Worm (Caenorhabditis elegans) whole organism, L4 larva: ENCODE data around the gene kcnl-1.

Experiments used
- D1046.2 ChIP-seq: fragments of 200-800 bp; sonication (Bioruptor generic); IDR thresholded peaks from 2 replicates; pipeline ENCODE4 v1.3.6; 2022; ENCODE audit warnings: missing genetic modification characterization, missing compliant biosample characterization
- F26F4.8 ChIP-seq: fragments of 200-800 bp; sonication (Bioruptor generic); conservative IDR thresholded peaks from 2 replicates; pipeline ENCODE4 v1.3.6; 2022; ENCODE audit warnings: missing genetic modification characterization, missing compliant biosample characterization
- R02D3.7 ChIP-seq: fragments of 150-350 bp; sonication (generic microtip); optimal IDR thresholded peaks from 3 replicates; lab custom pipeline; 2014; ENCODE audit warnings: missing biosample characterization, missing genetic modification characterization
- T20F7.1 ChIP-seq: fragments of 200-800 bp; sonication (Bioruptor generic); optimal IDR thresholded peaks from 2 replicates; lab custom pipeline; 2018; ENCODE audit warnings: mild to moderate bottlenecking, missing genetic modification characterization, missing compliant biosample characterization
- T26A8.4 ChIP-seq: fragments of 200-800 bp; sonication (Bioruptor generic); IDR thresholded peaks from 2 replicates; pipeline ENCODE4 v1.3.6; 2022; ENCODE audit warnings: missing genetic modification characterization, missing compliant biosample characterization
- Y5F2A.4 ChIP-seq: fragments of 200-800 bp; sonication (Bioruptor generic); optimal IDR thresholded peaks from 2 replicates; lab custom pipeline; 2018; ENCODE audit warnings: mild to moderate bottlenecking, missing genetic modification characterization, missing compliant biosample characterization
- ZK337.2 ChIP-seq: fragments of 200-800 bp; sonication (Bioruptor generic); IDR thresholded peaks from 2 replicates; pipeline ENCODE4 v1.3.6; 2022; ENCODE audit warnings: missing genetic modification reagents, missing genetic modification characterization, missing compliant biosample characterization
- aha-1 ChIP-seq: fragments of 150-350 bp; peaks from one replicate; lab custom pipeline; 2014; ENCODE audit warnings: missing biosample characterization, missing genetic modification characterization
- attf-4 ChIP-seq: sonication (generic microtip); optimal IDR thresholded peaks from 3 replicates; lab custom pipeline; 2017; ENCODE audit warnings: missing biosample characterization, missing genetic modification characterization
- ceh-32 ChIP-seq: sonication (generic microtip); optimal IDR thresholded peaks from 2 replicates; lab custom pipeline; 2016; ENCODE audit warnings: mild to moderate bottlenecking, missing genetic modification characterization, missing compliant biosample characterization; ENCODE audit not compliant: poor library complexity
- ceh-44 ChIP-seq: fragments of 200-800 bp; sonication (Bioruptor generic); IDR thresholded peaks from 2 replicates; pipeline ENCODE4 v1.3.6; 2022; ENCODE audit warnings: missing genetic modification reagents, missing genetic modification characterization, missing compliant biosample characterization
- ces-1 ChIP-seq: fragments of 150-350 bp; sonication (generic microtip); optimal IDR thresholded peaks from 4 replicates; lab custom pipeline; 2014; ENCODE audit warnings: missing biosample characterization, missing genetic modification reagents, missing genetic modification characterization
- daf-12 ChIP-seq: fragments of 150-350 bp; optimal IDR thresholded peaks from 2 replicates; lab custom pipeline; 2014; ENCODE audit warnings: missing biosample characterization, missing genetic modification reagents, missing genetic modification characterization
- daf-16 ChIP-seq, 3 experiments: sonication (generic microtip); optimal IDR thresholded peaks; 2 replicates each; lab custom pipeline; 2016 to 2017; ENCODE audit warnings: missing genetic modification characterization in 3 of 3, missing genetic modification reagents in 3 of 3, mild to moderate bottlenecking in 2 of 3, missing compliant biosample characterization in 2 of 3, missing biosample characterization in 1 of 3, moderate library complexity in 1 of 3
- dmd-6 ChIP-seq: fragments of 200-800 bp; sonication (Bioruptor generic); IDR thresholded peaks from 2 replicates; pipeline ENCODE4 v1.3.6; 2022; ENCODE audit warnings: missing genetic modification reagents, missing genetic modification characterization, missing compliant biosample characterization
- dmd-8 ChIP-seq: fragments of 200-800 bp; sonication (Bioruptor generic); IDR thresholded peaks from 2 replicates; pipeline ENCODE4 v1.3.6; 2022; ENCODE audit warnings: missing genetic modification characterization, missing compliant biosample characterization
- dve-1 ChIP-seq: sonication (generic microtip); optimal IDR thresholded peaks from 2 replicates; lab custom pipeline; 2017; ENCODE audit warnings: antibody characterized with exemption, mild to moderate bottlenecking, missing genetic modification characterization, missing compliant biosample characterization; ENCODE audit not compliant: insufficient read depth
- fos-1 ChIP-seq: fragments of 150-350 bp; optimal IDR thresholded peaks from 2 replicates; lab custom pipeline; 2014; ENCODE audit warnings: missing biosample characterization, missing genetic modification characterization
- gei-8 ChIP-seq: fragments of 200-800 bp; sonication (Bioruptor generic); optimal IDR thresholded peaks from 2 replicates; lab custom pipeline; 2018; ENCODE audit warnings: mild to moderate bottlenecking, missing genetic modification characterization, missing compliant biosample characterization
- hlh-11 ChIP-seq: fragments of 200-800 bp; sonication (Bioruptor generic); optimal IDR thresholded peaks from 2 replicates; lab custom pipeline; 2018; ENCODE audit warnings: mild to moderate bottlenecking, missing genetic modification characterization, missing compliant biosample characterization
- hlh-30 ChIP-seq: sonication (generic microtip); optimal IDR thresholded peaks from 2 replicates; lab custom pipeline; 2017; ENCODE audit warnings: antibody characterized with exemption, mild to moderate bottlenecking, missing genetic modification characterization, missing compliant biosample characterization; ENCODE audit not compliant: insufficient read depth
- hmg-1.1 ChIP-seq: fragments of 200-800 bp; sonication (Bioruptor generic); IDR thresholded peaks from 2 replicates; pipeline ENCODE4 v1.3.6; 2022; ENCODE audit warnings: missing genetic modification reagents, missing genetic modification characterization, missing compliant biosample characterization
- jun-1 ChIP-seq: fragments of 150-350 bp; optimal IDR thresholded peaks from 2 replicates; lab custom pipeline; 2014; ENCODE audit warnings: missing biosample characterization, missing genetic modification reagents, missing genetic modification characterization
- lin-38 ChIP-seq: fragments of 200-800 bp; sonication (Bioruptor generic); IDR thresholded peaks from 2 replicates; pipeline ENCODE4 v1.3.6; 2022; ENCODE audit warnings: missing genetic modification reagents, missing genetic modification characterization, missing compliant biosample characterization
- lir-3 ChIP-seq: sonication (generic microtip); optimal IDR thresholded peaks from 2 replicates; lab custom pipeline; 2016; ENCODE audit warnings: mild to moderate bottlenecking, missing genetic modification characterization, missing compliant biosample characterization
- madf-9 ChIP-seq: fragments of 200-800 bp; sonication (Bioruptor generic); conservative IDR thresholded peaks from 2 replicates; pipeline ENCODE4 v1.3.6; 2022; ENCODE audit warnings: missing genetic modification reagents, missing genetic modification characterization, missing compliant biosample characterization
- mdl-1 ChIP-seq, 2 experiments: fragments of 150-350 bp in 1 of 2; sonication (generic microtip) in 1 of 2; optimal IDR thresholded peaks; 2 replicates each; lab custom pipeline; 2014 to 2017; ENCODE audit warnings: missing biosample characterization in 2 of 2, missing genetic modification characterization in 2 of 2
- mes-2 ChIP-seq: sonication (generic microtip); optimal IDR thresholded peaks from 2 replicates; lab custom pipeline; 2016; ENCODE audit warnings: missing genotype, mild to moderate bottlenecking, missing genetic modification characterization, missing compliant biosample characterization; ENCODE audit not compliant: poor library complexity, severe bottlenecking
- nhr-10 ChIP-seq: fragments of 150-350 bp; optimal IDR thresholded peaks from 2 replicates; lab custom pipeline; 2014; ENCODE audit warnings: missing biosample characterization, missing genetic modification characterization
- nhr-28 ChIP-seq: fragments of 150-350 bp; optimal IDR thresholded peaks from 2 replicates; lab custom pipeline; 2014; ENCODE audit warnings: missing biosample characterization, missing genetic modification characterization
- nhr-42 ChIP-seq: fragments of 200-800 bp; sonication (Bioruptor generic); IDR thresholded peaks from 2 replicates; pipeline ENCODE4 v1.3.6; 2022; ENCODE audit warnings: missing genetic modification characterization, missing compliant biosample characterization
- nhr-48 ChIP-seq: sonication (generic microtip); optimal IDR thresholded peaks from 2 replicates; lab custom pipeline; 2016; ENCODE audit warnings: mild to moderate bottlenecking, missing genetic modification characterization, missing compliant biosample characterization
- nhr-6 ChIP-seq: fragments of 150-350 bp; optimal IDR thresholded peaks from 2 replicates; lab custom pipeline; 2014; ENCODE audit warnings: missing biosample characterization, missing genetic modification characterization
- nhr-76 ChIP-seq: fragments of 150-350 bp; optimal IDR thresholded peaks from 2 replicates; lab custom pipeline; 2014; ENCODE audit warnings: missing biosample characterization, missing genetic modification characterization
- pha-4 ChIP-seq, 2 experiments: fragments of 150-350 bp in 1 of 2; fragments of 200-800 bp in 1 of 2; sonication (Bioruptor generic) in 1 of 2; IDR thresholded peaks in 1 of 2; optimal IDR thresholded peaks in 1 of 2; 2 replicates each; pipeline versions ENCODE4 v1.3.6 to Lab custom; 2014 to 2022; ENCODE audit warnings: missing genetic modification characterization in 2 of 2, missing genetic modification reagents in 2 of 2, missing biosample characterization in 1 of 2, missing compliant biosample characterization in 1 of 2
- php-3 ChIP-seq: fragments of 200-800 bp; sonication (Bioruptor generic); IDR thresholded peaks from 2 replicates; pipeline ENCODE4 v1.3.6; 2022; ENCODE audit warnings: missing genetic modification reagents, missing genetic modification characterization, missing compliant biosample characterization
- pqm-1 ChIP-seq: sonication (generic microtip); optimal IDR thresholded peaks from 2 replicates; lab custom pipeline; 2017; ENCODE audit warnings: missing biosample characterization, missing genetic modification characterization
- rbr-2 ChIP-seq: sonication (generic microtip); optimal IDR thresholded peaks from 2 replicates; lab custom pipeline; 2016; ENCODE audit warnings: missing genotype, missing genetic modification characterization, missing compliant biosample characterization
- set-16 ChIP-seq: fragments of 200-800 bp; sonication (Bioruptor generic); IDR thresholded peaks from 2 replicates; pipeline ENCODE4 v1.3.6; 2022; ENCODE audit warnings: missing genetic modification reagents, missing genetic modification characterization, missing compliant biosample characterization
- skn-1 ChIP-seq: fragments of 150-350 bp; optimal IDR thresholded peaks from 2 replicates; lab custom pipeline; 2014; ENCODE audit warnings: missing biosample characterization, missing genetic modification characterization
- spr-3 ChIP-seq: fragments of 200-800 bp; sonication (Bioruptor generic); optimal IDR thresholded peaks from 2 replicates; lab custom pipeline; 2018; ENCODE audit warnings: mild to moderate bottlenecking, missing genetic modification characterization, missing compliant biosample characterization
- tra-1 ChIP-seq: fragments of 200-800 bp; sonication (Bioruptor generic); IDR thresholded peaks from 2 replicates; pipeline ENCODE4 v1.3.6; 2022; ENCODE audit warnings: missing genetic modification reagents, missing genetic modification characterization, missing compliant biosample characterization
- unc-130 ChIP-seq: sonication (generic microtip); optimal IDR thresholded peaks from 2 replicates; lab custom pipeline; 2016; ENCODE audit warnings: missing genetic modification reagents, missing genetic modification characterization, missing compliant biosample characterization
- unc-39 ChIP-seq: sonication (generic microtip); optimal IDR thresholded peaks from 2 replicates; lab custom pipeline; 2017; ENCODE audit warnings: missing biosample characterization, missing genetic modification characterization
- unc-62 ChIP-seq, 3 experiments: fragments of 150-350 bp in 1 of 3; sonication (generic microtip); optimal IDR thresholded peaks in 2 of 3; peaks in 1 of 3; 1 replicate in 1 of 3; 2 replicates in 2 of 3; lab custom pipeline; 2014 to 2017; ENCODE audit warnings: missing biosample characterization in 3 of 3, missing genetic modification characterization in 3 of 3, missing genetic modification reagents in 3 of 3, missing genotype in 1 of 3
- zag-1 ChIP-seq: fragments of 150-350 bp; optimal IDR thresholded peaks from 2 replicates; lab custom pipeline; 2014; ENCODE audit warnings: missing biosample characterization, missing genetic modification characterization

Gene kcnl-1

DNA sequence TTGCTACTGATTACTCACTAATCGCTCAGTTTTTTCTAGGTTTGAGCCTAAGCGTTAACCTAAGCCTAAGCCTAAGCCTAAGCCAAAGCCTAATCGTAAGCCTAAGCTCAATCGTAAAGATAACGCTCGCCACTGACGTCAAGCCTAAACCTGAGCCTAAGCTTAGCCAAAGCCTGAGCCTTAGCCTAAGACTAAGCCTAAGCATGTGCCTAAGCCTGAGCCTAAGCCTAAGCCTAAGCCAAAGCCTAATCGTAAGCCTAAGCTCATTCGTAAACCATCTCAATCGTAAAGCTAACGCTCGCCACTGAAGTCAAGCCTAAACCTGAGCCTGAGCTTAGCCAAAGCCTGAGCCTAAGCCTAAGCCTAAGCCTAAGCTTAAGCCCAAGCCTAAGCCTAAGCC is 21.7 kb upstream of the kcnl-1 start:
- no peak for TF ChIP-seq attf-4 (tag; lab: Kevin White, UChicago)
- TF ChIP-seq pha-4 (GFP tag; IDR thresholded peaks at IDR 0.05; lab: Robert Waterston, UW) = no peak
- TF ChIP-seq pha-4 (tag; optimal IDR thresholded peaks at IDR 0.05; lab: Kevin White, UChicago) = no peak
- TF ChIP-seq lin-38 = no peak
- no peak for TF ChIP-seq unc-39
- TF ChIP-seq spr-3 = no peak
- no peak for TF ChIP-seq T20F7.1 (GFP tag; lab: Kevin White, UChicago)
- no peak for TF ChIP-seq ceh-32 (tag; lab: Kevin White, UChicago)
- no peak for TF ChIP-seq jun-1 (tag; lab: Kevin White, UChicago)
- TF ChIP-seq unc-130 (GFP tag; lab: Kevin White, UChicago) = no peak
- no peak for TF ChIP-seq nhr-6 (tag; lab: Kevin White, UChicago)
- TF ChIP-seq mdl-1 (tag; optimal IDR thresholded peaks at IDR 0.05; lab: Kevin White, UChicago) = no peak
- no peak for TF ChIP-seq T26A8.4 (GFP tag; lab: Robert Waterston, UW)
- no peak for TF ChIP-seq set-16
- TF ChIP-seq D1046.2 (GFP tag; lab: Robert Waterston, UW) = no peak
- TF ChIP-seq nhr-76 = no peak
- no peak for TF ChIP-seq lir-3
- no peak for TF ChIP-seq skn-1 (tag; lab: Kevin White, UChicago)
- TF ChIP-seq dve-1 = no peak

DNA sequence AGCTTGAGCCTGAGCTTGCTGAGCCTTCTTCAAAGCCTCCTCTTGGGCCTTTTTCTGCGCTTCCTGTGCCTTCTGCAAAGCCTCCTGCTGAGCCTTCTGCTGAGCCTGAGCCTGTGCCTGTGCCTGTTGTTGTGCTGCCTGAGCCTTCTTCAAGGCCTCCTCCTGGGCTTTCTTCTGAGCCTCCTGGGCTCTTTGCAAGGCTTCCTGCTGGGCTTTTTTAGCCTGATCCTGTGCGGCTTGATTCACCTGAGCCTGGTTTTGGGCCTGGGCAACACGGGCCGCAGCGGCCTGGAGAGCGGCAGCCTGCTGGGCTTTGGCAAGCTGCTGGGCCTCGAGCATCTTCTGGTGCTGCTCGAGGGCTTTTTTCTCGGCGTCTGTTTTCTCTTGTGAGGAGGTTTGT is 20.2 kb upstream of the kcnl-1 start:
- TF ChIP-seq nhr-48 (tag; lab: Kevin White, UChicago) = no peak
- 0 out of 2 replicates have a peak, but pooled peaks have one; percentile 43 for TF ChIP-seq F26F4.8
- no peak for TF ChIP-seq nhr-42 (GFP tag; lab: Robert Waterston, UW)
- TF ChIP-seq daf-12 (tag; lab: Kevin White, UChicago) = no peak
- no peak for TF ChIP-seq dmd-6
- no peak for TF ChIP-seq nhr-10 (tag; lab: Kevin White, UChicago)
- TF ChIP-seq tra-1 = no peak
- no peak for TF ChIP-seq R02D3.7 (tag; lab: Kevin White, UChicago)
- TF ChIP-seq ceh-44 (GFP tag; lab: Robert Waterston, UW) = no peak
- no peak for TF ChIP-seq nhr-28 (tag; lab: Kevin White, UChicago)
- peak; percentile 94 for TF ChIP-seq set-16
- TF ChIP-seq aha-1 (tag; lab: Kevin White, UChicago) = no peak
- no peak for TF ChIP-seq dmd-8 (GFP tag; lab: Robert Waterston, UW)
- no peak for TF ChIP-seq Y5F2A.4 (GFP tag; lab: Kevin White, UChicago)
- no peak for TF ChIP-seq zag-1 (tag; lab: Kevin White, UChicago)
- no peak for TF ChIP-seq php-3 (GFP tag; lab: Robert Waterston, UW)

ce11 chrV:19546100-19546499 is 19.1 kb upstream of the kcnl-1 start, which contains the start of gene Y43F8B.1:
Y43F8B.1 (minus strand) TSS chrV:19546200.
- no peak for TF ChIP-seq unc-62 (GFP tag; optimal IDR thresholded peaks at IDR 0.05 in 1 of 2; lab: Kevin White, UChicago)
- TF ChIP-seq unc-62 (tag; optimal IDR thresholded peaks at IDR 0.05; lab: Kevin White, UChicago) = no peak
- TF ChIP-seq, all 104 proteins: peak for 0

- TF ChIP-seq dmd-6 (no peak), hlh-30 (tag; lab: Kevin White, UChicago) (no peak), T26A8.4 (GFP tag; lab: Robert Waterston, UW) (no peak), rbr-2 (tag; lab: Kevin White, UChicago) (no peak), mes-2 (tag; lab: Kevin White, UChicago) (no peak), F26F4.8 (no peak), hmg-1.1 (GFP tag; lab: Robert Waterston, UW) (no peak), daf-16 (GFP tag; optimal IDR thresholded peaks at IDR 0.05; lab: Kevin White, UChicago) (peak in 1 of 2 experiments; percentile 51), daf-16 (tag; optimal IDR thresholded peaks at IDR 0.05; lab: Kevin White, UChicago) (no peak), pqm-1 (tag; lab: Kevin White, UChicago) (no peak), fos-1 (tag; lab: Kevin White, UChicago) (no peak), daf-12 (tag; lab: Kevin White, UChicago) (no peak), ces-1 (GFP tag; lab: Kevin White, UChicago) (no peak), dve-1 (no peak), ZK337.2 (GFP tag; lab: Robert Waterston, UW) (no peak), madf-9 (no peak), set-16 (peak; percentile 55), gei-8 (no peak), hlh-11 (tag; lab: Kevin White, UChicago) (peak; percentile 34)
Observed at ce11 chrV:19546673-19547072, 18.5 kb upstream of the kcnl-1 start.
